Fruit fly (Drosophila melanogaster): Measurements from ENCODE around the gene bip1.

The bip1 gene

dm6 chr3L:8024278-8025140 is 34.0 kb downstream of the bip1 start (continued):
- TF ChIP-seq bcd (GFP tag; optimal IDR thresholded peaks at IDR 0.05): peak; percentile 51
- TF ChIP-seq odd (GFP tag; optimal IDR thresholded peaks at IDR 0.05): peak; percentile 38
- TF ChIP-seq CG7786 (GFP tag; optimal IDR thresholded peaks at IDR 0.05): no peak
- peak; percentile 63; the same call in 1 of the 3 replicates for TF ChIP-seq zfh1 (GFP tag; IDR thresholded peaks at IDR 0.05)
- peak; percentile 73 for TF ChIP-seq Med (GFP tag)
- no peak for TF ChIP-seq CG4360 (GFP tag; IDR thresholded peaks at IDR 0.05)
- no peak for TF ChIP-seq pan (optimal IDR thresholded peaks at IDR 0.05)
- TF ChIP-seq pan (GFP tag; optimal IDR thresholded peaks at IDR 0.05 in 1 of 2, IDR thresholded peaks at IDR 0.05 in 1 of 2): peak in 1 of 2 experiments; percentile 79
- no peak for TF ChIP-seq CG10959 (GFP tag; IDR thresholded peaks at IDR 0.05)
- TF ChIP-seq CG8388 (GFP tag; optimal IDR thresholded peaks at IDR 0.05): peak; percentile 93
- no peak for TF ChIP-seq psq (GFP tag; optimal IDR thresholded peaks at IDR 0.05)
- TF ChIP-seq wor (GFP tag; IDR thresholded peaks at IDR 0.05): peak; percentile 46; the same call in 1 of the 2 replicates
- TF ChIP-seq yki (optimal IDR thresholded peaks at IDR 0.05): no peak
- no peak for TF ChIP-seq CG30020 (tag; optimal IDR thresholded peaks at IDR 0.05)
- no peak for TF ChIP-seq CG15073 (GFP tag; optimal IDR thresholded peaks at IDR 0.05)
- TF ChIP-seq Abd-B (GFP tag; optimal IDR thresholded peaks at IDR 0.05): peak; percentile 69
- no peak for TF ChIP-seq p53 (GFP tag; optimal IDR thresholded peaks at IDR 0.05)
- no peak for TF ChIP-seq tx (GFP tag; optimal IDR thresholded peaks at IDR 0.05)
- TF ChIP-seq CG4282 (GFP tag; optimal IDR thresholded peaks at IDR 0.05): no peak
- peak; percentile 77 for TF ChIP-seq al (GFP tag; IDR thresholded peaks at IDR 0.05)
- no peak for TF ChIP-seq CG17912 (GFP tag; optimal IDR thresholded peaks at IDR 0.05)
- TF ChIP-seq shn (GFP tag; optimal IDR thresholded peaks at IDR 0.05): no peak
- TF ChIP-seq Sry-β (GFP tag; optimal IDR thresholded peaks at IDR 0.05): peak; percentile 22
- no peak for TF ChIP-seq CG17612 (GFP tag; IDR thresholded peaks at IDR 0.05)
- TF ChIP-seq Lpt (GFP tag; optimal IDR thresholded peaks at IDR 0.05): no peak
- TF ChIP-seq Sox100B (GFP tag; optimal IDR thresholded peaks at IDR 0.05): peak; percentile 69
- peak; percentile 34; the same call in 1 of the 2 replicates for TF ChIP-seq dati (GFP tag; IDR thresholded peaks at IDR 0.05)
- TF ChIP-seq Xbp1 (GFP tag; optimal IDR thresholded peaks at IDR 0.05): peak; percentile 8
- 0 out of 2 replicates have a peak, but pooled peaks have one; percentile 15 for TF ChIP-seq onecut (GFP tag; IDR thresholded peaks at IDR 0.05)
- no peak for TF ChIP-seq CG4854 (GFP tag; optimal IDR thresholded peaks at IDR 0.05)
- TF ChIP-seq gce (GFP tag; IDR thresholded peaks at IDR 0.05): no peak
- TF ChIP-seq CG1647 (GFP tag; optimal IDR thresholded peaks at IDR 0.05): no peak
- TF ChIP-seq CG8924 (tag; optimal IDR thresholded peaks at IDR 0.05): no peak
- TF ChIP-seq Rx (GFP tag; IDR thresholded peaks at IDR 0.05): no peak; the same call in 1 of the 2 replicates
- no peak for TF ChIP-seq ewg (GFP tag; optimal IDR thresholded peaks at IDR 0.05)
- TF ChIP-seq slp2 (GFP tag; optimal IDR thresholded peaks at IDR 0.05): no peak
- no peak for TF ChIP-seq CHES-1-like (GFP tag; optimal IDR thresholded peaks at IDR 0.05)
- no peak for TF ChIP-seq Atf-2 (GFP tag; optimal IDR thresholded peaks at IDR 0.05)
- no peak for TF ChIP-seq CG11723 (GFP tag; optimal IDR thresholded peaks at IDR 0.05)
- no peak for TF ChIP-seq CG8478 (optimal IDR thresholded peaks at IDR 0.05)
- no peak for TF ChIP-seq CG3838 (GFP tag; optimal IDR thresholded peaks at IDR 0.05)
- TF ChIP-seq pnt (GFP tag; optimal IDR thresholded peaks at IDR 0.05): no peak
- no peak for TF ChIP-seq CG3163 (GFP tag; optimal IDR thresholded peaks at IDR 0.05)
- TF ChIP-seq eve (GFP tag; optimal IDR thresholded peaks at IDR 0.05): peak in 1 of 2 experiments; percentile 51
- TF ChIP-seq twi (tag; optimal IDR thresholded peaks at IDR 0.05): peak; percentile 57
- TF ChIP-seq run (tag; optimal IDR thresholded peaks at IDR 0.05): peak; percentile 71
- no peak for TF ChIP-seq jing (GFP tag; optimal IDR thresholded peaks at IDR 0.05)
- TF ChIP-seq exex (tag; optimal IDR thresholded peaks at IDR 0.05): no peak
- peak; percentile 87 for TF ChIP-seq oc (tag; optimal IDR thresholded peaks at IDR 0.05)
- no peak for TF ChIP-seq CG34224 (GFP tag; IDR thresholded peaks at IDR 0.05; ENCODE audit: partially characterized antibody)
- no peak for TF ChIP-seq CG2129 (GFP tag; IDR thresholded peaks at IDR 0.05; ENCODE audit: partially characterized antibody)
